Worm (Caenorhabditis elegans) whole organism, young adult: ENCODE data around the gene nhr-218.

Experiments used
- C17E4.6 ChIP-seq: fragments of 200-800 bp; sonication (Bioruptor generic); IDR thresholded peaks from 2 replicates; pipeline ENCODE4 v1.3.6; 2022; ENCODE audit warnings: missing genetic modification reagents, missing genetic modification characterization, missing compliant biosample characterization
- F39B2.1 ChIP-seq: fragments of 200-800 bp; sonication (Bioruptor generic); IDR thresholded peaks from 2 replicates; pipeline ENCODE4 v1.3.6; 2022; ENCODE audit warnings: missing genetic modification reagents, missing genetic modification characterization, missing compliant biosample characterization
- F57A8.1 ChIP-seq: fragments of 200-800 bp; sonication (Bioruptor generic); optimal IDR thresholded peaks from 2 replicates; lab custom pipeline; 2018; ENCODE audit warnings: mild to moderate bottlenecking, missing genetic modification characterization, moderate library complexity, missing compliant biosample characterization
- K11D2.4 ChIP-seq: fragments of 200-800 bp; sonication (Bioruptor generic); IDR thresholded peaks from 2 replicates; pipeline ENCODE4 v1.3.6; 2022; ENCODE audit warnings: missing genetic modification reagents, missing genetic modification characterization, missing compliant biosample characterization
- T26A5.8 ChIP-seq: sonication (generic microtip); optimal IDR thresholded peaks from 2 replicates; lab custom pipeline; 2016; ENCODE audit warnings: missing genetic modification characterization, missing compliant biosample characterization
- Y79H2A.3 ChIP-seq: fragments of 200-800 bp; sonication (Bioruptor generic); conservative IDR thresholded peaks from 2 replicates; pipeline ENCODE4 v1.3.6; 2022; ENCODE audit warnings: missing genetic modification reagents, missing genetic modification characterization, missing compliant biosample characterization
- athp-1 ChIP-seq: sonication (generic microtip); optimal IDR thresholded peaks from 2 replicates; lab custom pipeline; 2017; ENCODE audit warnings: mild to moderate bottlenecking, missing genetic modification characterization, missing compliant biosample characterization
- bed-1 ChIP-seq: fragments of 200-800 bp; sonication (Bioruptor generic); IDR thresholded peaks from 2 replicates; pipeline ENCODE4 v1.3.6; 2022; ENCODE audit warnings: missing genetic modification reagents, missing genetic modification characterization, missing compliant biosample characterization
- cebp-2 ChIP-seq: fragments of 200-800 bp; sonication (Bioruptor generic); IDR thresholded peaks from 2 replicates; pipeline ENCODE4 v1.3.6; 2022; ENCODE audit warnings: missing genetic modification characterization, missing compliant biosample characterization
- ceh-100 ChIP-seq: fragments of 200-800 bp; sonication (Bioruptor generic); IDR thresholded peaks from 2 replicates; pipeline ENCODE4 v1.3.6; 2022; ENCODE audit warnings: missing genetic modification reagents, missing genetic modification characterization, missing compliant biosample characterization
- ceh-27 ChIP-seq: fragments of 200-800 bp; sonication (Bioruptor generic); optimal IDR thresholded peaks from 2 replicates; lab custom pipeline; 2018; ENCODE audit warnings: mild to moderate bottlenecking, missing genetic modification characterization, moderate library complexity, missing compliant biosample characterization
- ceh-91 ChIP-seq: fragments of 200-800 bp; sonication (Bioruptor generic); IDR thresholded peaks from 2 replicates; pipeline ENCODE4 v1.3.6; 2022; ENCODE audit warnings: missing genetic modification reagents, missing genetic modification characterization, missing compliant biosample characterization
- chd-7 ChIP-seq: sonication (generic microtip); optimal IDR thresholded peaks from 2 replicates; lab custom pipeline; 2016; ENCODE audit warnings: mild to moderate bottlenecking, missing genetic modification characterization, moderate library complexity, missing compliant biosample characterization
- dox-1 ChIP-seq: fragments of 200-800 bp; sonication (Bioruptor generic); IDR thresholded peaks from 2 replicates; pipeline ENCODE4 v1.3.6; 2022; ENCODE audit warnings: missing genetic modification reagents, missing genetic modification characterization, missing compliant biosample characterization
- egl-18 ChIP-seq: fragments of 200-800 bp; sonication (Bioruptor generic); IDR thresholded peaks from 2 replicates; pipeline ENCODE4 v1.3.6; 2022; ENCODE audit warnings: missing genetic modification reagents, missing genetic modification characterization, missing compliant biosample characterization
- egl-44 ChIP-seq: fragments of 200-800 bp; sonication (Bioruptor generic); IDR thresholded peaks from 2 replicates; pipeline ENCODE4 v1.3.6; 2022; ENCODE audit warnings: missing genetic modification reagents, missing genetic modification characterization, missing compliant biosample characterization
- hlh-26 ChIP-seq: fragments of 200-800 bp; sonication (Bioruptor generic); conservative IDR thresholded peaks from 2 replicates; pipeline ENCODE4 v1.3.6; 2022; ENCODE audit warnings: missing genetic modification reagents, missing genetic modification characterization, missing compliant biosample characterization
- hmg-20 ChIP-seq: fragments of 200-800 bp; sonication (Bioruptor generic); IDR thresholded peaks from 2 replicates; pipeline ENCODE4 v1.3.6; 2022; ENCODE audit warnings: missing genetic modification reagents, missing genetic modification characterization, missing compliant biosample characterization
- lag-1 ChIP-seq: fragments of 200-800 bp; sonication (Bioruptor generic); IDR thresholded peaks from 2 replicates; pipeline ENCODE4 v1.3.6; 2022; ENCODE audit warnings: missing genetic modification reagents, missing genetic modification characterization, missing compliant biosample characterization
- lin-35 ChIP-seq, 3 experiments: fragments of 150-350 bp in 2 of 3; sonication (generic microtip) in 1 of 3; optimal IDR thresholded peaks; 2 replicates each; lab custom pipeline; 2014 to 2018; ENCODE audit warnings: missing biosample characterization in 3 of 3, missing genetic modification characterization in 3 of 3, missing genetic modification reagents in 3 of 3
- madf-10 ChIP-seq: sonication (generic microtip); optimal IDR thresholded peaks from 2 replicates; lab custom pipeline; 2016; ENCODE audit warnings: mild to moderate bottlenecking, missing genetic modification characterization, missing compliant biosample characterization
- madf-6 ChIP-seq: fragments of 200-800 bp; sonication (Bioruptor generic); IDR thresholded peaks from 2 replicates; pipeline ENCODE4 v1.3.6; 2022; ENCODE audit warnings: missing genetic modification reagents, missing genetic modification characterization, missing compliant biosample characterization
- madf-8 ChIP-seq: fragments of 200-800 bp; sonication (Bioruptor generic); conservative IDR thresholded peaks from 2 replicates; pipeline ENCODE4 v1.3.6; 2022; ENCODE audit warnings: missing genetic modification reagents, missing genetic modification characterization, missing compliant biosample characterization
- mcd-1 ChIP-seq: fragments of 200-800 bp; sonication (Bioruptor generic); IDR thresholded peaks from 2 replicates; pipeline ENCODE4 v1.3.6; 2022; ENCODE audit warnings: missing genetic modification reagents, missing genetic modification characterization, missing compliant biosample characterization
- mxl-1 ChIP-seq: sonication (generic microtip); optimal IDR thresholded peaks from 2 replicates; lab custom pipeline; 2016; ENCODE audit warnings: missing genetic modification characterization, missing compliant biosample characterization
- nfya-2 ChIP-seq: fragments of 200-800 bp; sonication (Bioruptor generic); IDR thresholded peaks from 2 replicates; pipeline ENCODE4 v1.3.6; 2022; ENCODE audit warnings: missing genetic modification reagents, missing genetic modification characterization, missing compliant biosample characterization
- nhr-179 ChIP-seq: sonication (generic microtip); optimal IDR thresholded peaks from 2 replicates; lab custom pipeline; 2016; ENCODE audit warnings: mild to moderate bottlenecking, missing genetic modification characterization, missing compliant biosample characterization
- nhr-90 ChIP-seq: sonication (generic microtip); optimal IDR thresholded peaks from 2 replicates; lab custom pipeline; 2016; ENCODE audit warnings: missing genotype, mild to moderate bottlenecking, missing genetic modification characterization, missing compliant biosample characterization
- rec-8 ChIP-seq, 2 experiments: sonication (generic microtip); optimal IDR thresholded peaks; 2 replicates each; lab custom pipeline; 2016; ENCODE audit warnings: mild to moderate bottlenecking in 2 of 2, missing genetic modification characterization in 2 of 2, missing genetic modification reagents in 2 of 2, missing genotype in 2 of 2, missing biosample characterization in 1 of 2, missing compliant biosample characterization in 1 of 2, moderate library complexity in 1 of 2
- rpc-1 ChIP-seq, 2 experiments: fragments of 150-350 bp in 1 of 2; sonication (generic microtip) in 1 of 2; optimal IDR thresholded peaks; 2 replicates each; lab custom pipeline; 2014 to 2018; ENCODE audit warnings: missing biosample characterization in 1 of 2, missing genetic modification characterization in 1 of 2, missing genetic modification reagents in 1 of 2, missing genotype in 1 of 2
- sdz-38 ChIP-seq: sonication (generic microtip); optimal IDR thresholded peaks from 2 replicates; lab custom pipeline; 2016; ENCODE audit warnings: missing genotype, missing genetic modification characterization, missing compliant biosample characterization
- tlf-1 ChIP-seq: fragments of 200-800 bp; sonication (Bioruptor generic); optimal IDR thresholded peaks from 2 replicates; lab custom pipeline; 2018; ENCODE audit warnings: mild to moderate bottlenecking, missing genetic modification characterization, missing compliant biosample characterization
- zfh-2 ChIP-seq: fragments of 200-800 bp; sonication (Bioruptor generic); conservative IDR thresholded peaks from 2 replicates; pipeline ENCODE4 v1.3.6; 2022; ENCODE audit warnings: missing genetic modification reagents, missing genetic modification characterization, missing compliant biosample characterization
- ztf-18 ChIP-seq: sonication (generic microtip); optimal IDR thresholded peaks from 2 replicates; lab custom pipeline; 2016; ENCODE audit warnings: missing genotype, mild to moderate bottlenecking, missing genetic modification characterization, missing compliant biosample characterization
- ztf-22 ChIP-seq: fragments of 200-800 bp; sonication (Bioruptor generic); optimal IDR thresholded peaks from 2 replicates; lab custom pipeline; 2018; ENCODE audit warnings: mild to moderate bottlenecking, missing genetic modification characterization, moderate library complexity, missing compliant biosample characterization
- ztf-25 ChIP-seq: fragments of 200-800 bp; sonication (Bioruptor generic); IDR thresholded peaks from 2 replicates; pipeline ENCODE4 v1.3.6; 2022; ENCODE audit warnings: missing genetic modification reagents, missing genetic modification characterization, missing compliant biosample characterization
- ztf-28 ChIP-seq: fragments of 200-800 bp; sonication (Bioruptor generic); IDR thresholded peaks from 2 replicates; pipeline ENCODE4 v1.3.6; 2022; ENCODE audit warnings: missing genetic modification reagents, missing genetic modification characterization, missing compliant biosample characterization
- ztf-3 ChIP-seq: fragments of 200-800 bp; sonication (Bioruptor generic); optimal IDR thresholded peaks from 2 replicates; lab custom pipeline; 2018; ENCODE audit warnings: mild to moderate bottlenecking, missing genetic modification characterization, missing compliant biosample characterization

The nhr-218 gene

DNA sequence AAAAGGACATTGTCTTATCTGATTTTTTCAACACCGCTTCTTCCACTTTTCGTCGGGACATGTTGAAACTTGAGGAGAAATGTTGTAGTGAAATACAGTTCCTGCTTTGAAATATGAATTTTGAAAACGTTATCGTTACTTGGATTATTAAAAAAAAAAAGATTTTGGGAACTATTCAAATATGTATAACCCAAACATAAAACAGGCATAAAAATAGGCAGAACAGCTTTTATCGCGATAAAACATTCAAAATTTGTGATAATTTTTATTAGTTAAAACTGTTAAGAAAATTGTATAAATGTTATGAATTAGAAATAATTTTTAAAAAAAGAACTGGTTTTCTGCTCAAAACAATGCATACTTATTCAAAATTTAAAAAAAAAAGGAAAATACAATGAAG lies 1.8 kb upstream of the nhr-218 start, which contains the start of gene bgnt-1.3:
Gene bgnt-1.3 (minus strand): TSS at position 101 of the 400 bp plus-strand sequence.
- TF ChIP-seq ceh-100 (GFP tag; lab: Robert Waterston, UW) (no peak), ztf-25 (no peak), sdz-38 (no peak), F57A8.1 (GFP tag; lab: Kevin White, UChicago) (no peak), lag-1 (no peak), lin-35 (GFP tag; optimal IDR thresholded peaks at IDR 0.05; lab: Kevin White, UChicago) (no peak), ztf-22 (GFP tag; lab: Kevin White, UChicago) (no peak), hmg-20 (GFP tag; lab: Robert Waterston, UW) (no peak), dox-1 (GFP tag; lab: Robert Waterston, UW) (no peak), rpc-1 (optimal IDR thresholded peaks at IDR 0.05; lab: Kevin White, UChicago) (no peak), rpc-1 (tag; optimal IDR thresholded peaks at IDR 0.05; lab: Kevin White, UChicago) (no peak), ceh-27 (GFP tag; lab: Kevin White, UChicago) (no peak)

ce11 chrV:16259684-16260083 lies 1.4 kb downstream of the nhr-218 start, which contains the start of gene nhr-127:
TSS of gene nhr-127 (plus strand) at chrV:16259984.
- no peak for TF ChIP-seq ztf-3 (GFP tag; lab: Kevin White, UChicago)
- TF ChIP-seq madf-6 (GFP tag; lab: Robert Waterston, UW): no peak
- TF ChIP-seq F57A8.1 (GFP tag; lab: Kevin White, UChicago): no peak
- no peak for TF ChIP-seq mxl-1 (tag; lab: Kevin White, UChicago)
- no peak for TF ChIP-seq Y79H2A.3 (GFP tag; lab: Robert Waterston, UW)
- TF ChIP-seq nhr-90 (tag; lab: Kevin White, UChicago): no peak

DNA sequence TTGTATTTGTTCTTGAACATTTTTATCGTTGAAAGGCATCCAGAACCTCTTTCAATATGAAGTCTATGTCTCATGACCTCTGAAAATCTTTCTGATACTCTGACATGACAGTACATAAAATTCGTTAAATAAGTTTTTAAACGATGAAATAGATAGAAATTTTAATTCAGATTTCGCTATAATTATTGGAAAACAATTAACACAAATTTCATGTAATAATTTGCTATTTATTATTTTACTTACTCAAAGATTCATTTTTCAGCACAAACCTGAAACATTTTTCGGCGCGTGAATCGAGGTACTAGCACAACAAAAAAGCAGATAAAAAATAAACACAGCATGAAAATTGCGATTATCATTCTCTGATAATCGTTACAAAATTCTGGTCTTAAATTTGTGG lies 8.3 kb downstream of the nhr-218 start, which contains the start of gene T13F3.4:
Gene T13F3.4 (minus strand): TSS at position 101 of the 400 bp plus-strand sequence.
- TF ChIP-seq K11D2.4 (GFP tag; lab: Robert Waterston, UW) (no peak), ztf-18 (tag; lab: Kevin White, UChicago) (no peak), F57A8.1 (GFP tag; lab: Kevin White, UChicago) (no peak), chd-7 (tag; lab: Kevin White, UChicago) (no peak)
- TF ChIP-seq, all 124 proteins: peak for 0

- TF ChIP-seq zfh-2 (GFP tag; lab: Robert Waterston, UW): no peak
- no peak for TF ChIP-seq ztf-28
- TF ChIP-seq ztf-22 (GFP tag; lab: Kevin White, UChicago): no peak
- TF ChIP-seq bed-1 (GFP tag; lab: Robert Waterston, UW): no peak
- no peak for TF ChIP-seq C17E4.6 (GFP tag; lab: Robert Waterston, UW)
- no peak for TF ChIP-seq ceh-91 (GFP tag; lab: Robert Waterston, UW)
- no peak for TF ChIP-seq egl-44
- TF ChIP-seq madf-10 (tag; lab: Kevin White, UChicago): no peak
- TF ChIP-seq cebp-2 (GFP tag; lab: Robert Waterston, UW): no peak
- TF ChIP-seq hlh-26 (GFP tag; lab: Robert Waterston, UW): no peak
- no peak for TF ChIP-seq sdz-38
- TF ChIP-seq nfya-2 (GFP tag; lab: Robert Waterston, UW): no peak
- TF ChIP-seq tlf-1: no peak
- TF ChIP-seq T26A5.8 (tag; lab: Kevin White, UChicago): no peak
- TF ChIP-seq F39B2.1 (GFP tag; lab: Robert Waterston, UW): no peak
Observed at ce11 chrV:16269556-16269955, 11.3 kb downstream of the nhr-218 start, which contains the start of the genes fbxa-2 and T13F3.8. TSS of gene fbxa-2 (minus strand) at chrV:16269656. TSS of gene T13F3.8 (plus strand) at chrV:16269800.

DNA sequence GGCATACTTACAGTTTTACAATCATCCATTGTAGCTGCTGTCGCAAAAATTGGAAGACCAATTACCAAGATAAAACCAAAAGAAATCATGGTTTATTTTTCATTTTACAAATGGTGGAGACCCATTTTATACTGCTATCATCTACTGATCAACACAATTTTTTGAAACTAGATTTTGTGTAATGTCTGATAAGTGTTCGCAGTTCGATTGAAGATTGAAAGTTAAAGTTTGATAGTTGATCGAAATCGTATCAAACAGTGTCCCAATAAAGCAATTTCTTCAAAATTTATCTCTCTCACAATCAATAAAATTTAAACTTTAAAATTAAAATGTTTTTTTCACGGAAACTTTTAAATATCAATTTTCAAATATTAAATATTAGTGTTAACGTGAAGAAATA lies 12.9 kb downstream of the nhr-218 start, which contains the start of gene T13F3.6:
Gene T13F3.6 (minus strand): TSS at position 101 of the 400 bp plus-strand sequence.
- no peak for TF ChIP-seq egl-18 (GFP tag; lab: Robert Waterston, UW)
- no peak for TF ChIP-seq sdz-38
- no peak for TF ChIP-seq athp-1 (tag; lab: Kevin White, UChicago)
- TF ChIP-seq madf-8 (GFP tag; lab: Robert Waterston, UW): no peak
- TF ChIP-seq rec-8 (tag; optimal IDR thresholded peaks at IDR 0.05; lab: Kevin White, UChicago): no peak
- TF ChIP-seq nhr-179 (tag; lab: Kevin White, UChicago): no peak
- TF ChIP-seq mcd-1 (GFP tag; lab: Robert Waterston, UW): no peak
- TF ChIP-seq, all 124 proteins: peak for 0
